Fruit fly (Drosophila melanogaster) whole organism, embryonic: ENCODE data around the gene CG44088.

Experiments
- CG10147 ChIP-seq: fragments of 200-800 bp; sonication (Bioruptor generic); optimal IDR thresholded peaks from 2 replicates; lab custom pipeline; 2019; ENCODE audit warnings: missing biosample characterization, mild to moderate bottlenecking, missing genetic modification characterization, moderate library complexity
- CG12071 ChIP-seq: fragments of 200-800 bp; sonication (Bioruptor generic); optimal IDR thresholded peaks from 3 replicates; lab custom pipeline; 2018; ENCODE audit warnings: missing biosample characterization, mild to moderate bottlenecking, missing genetic modification characterization
- CG13775 ChIP-seq: fragments of 200-800 bp; sonication (Bioruptor generic); optimal IDR thresholded peaks from 3 replicates; lab custom pipeline; 2017; ENCODE audit warnings: missing biosample characterization, mild to moderate bottlenecking, missing genetic modification characterization
- CG2199 ChIP-seq: fragments of 200-800 bp; sonication (Bioruptor generic); IDR thresholded peaks from 3 replicates; pipeline ENCODE4 v1.3.6; 2022; ENCODE audit warnings: missing biosample characterization, missing genetic modification characterization
- CG2678 ChIP-seq: fragments of 200-800 bp; sonication (Bioruptor generic); optimal IDR thresholded peaks from 3 replicates; lab custom pipeline; 2019; ENCODE audit warnings: missing biosample characterization, mild to moderate bottlenecking, missing genetic modification characterization, moderate library complexity
- CG30403 ChIP-seq: fragments of 200-800 bp; sonication (Bioruptor generic); optimal IDR thresholded peaks from 3 replicates; lab custom pipeline; 2016; ENCODE audit warnings: missing biosample characterization, missing genetic modification characterization
- CG32532 ChIP-seq: fragments of 200-800 bp; sonication (Bioruptor generic); IDR thresholded peaks from 2 replicates; pipeline ENCODE4 v1.3.6; 2022; ENCODE audit warnings: missing biosample characterization, missing genetic modification characterization
- CG34224 ChIP-seq: fragments of 200-800 bp; sonication (Bioruptor generic); IDR thresholded peaks from 3 replicates; pipeline ENCODE4 v1.3.6; 2022; ENCODE audit warnings: missing biosample characterization, missing genetic modification characterization; ENCODE audit not compliant: partially characterized antibody
- CG4360 ChIP-seq: fragments of 200-800 bp; sonication (Bioruptor generic); IDR thresholded peaks from 2 replicates; pipeline ENCODE4 v1.3.6; 2022; ENCODE audit warnings: missing biosample characterization, missing genetic modification characterization
- CG5245 ChIP-seq: fragments of 200-800 bp; sonication (Bioruptor generic); optimal IDR thresholded peaks from 3 replicates; lab custom pipeline; 2016; ENCODE audit warnings: missing biosample characterization, missing genetic modification characterization
- CG6689 ChIP-seq: fragments of 200-800 bp; sonication (Bioruptor generic); IDR thresholded peaks from 2 replicates; pipeline ENCODE4 v1.3.6; 2022; ENCODE audit warnings: missing biosample characterization, missing genetic modification characterization
- CG9727 ChIP-seq: fragments of 200-800 bp; sonication (Bioruptor generic); optimal IDR thresholded peaks from 3 replicates; lab custom pipeline; 2017; ENCODE audit warnings: missing biosample characterization, mild to moderate bottlenecking, missing genetic modification characterization
- Doc3 ChIP-seq: fragments of 200-800 bp; sonication (Bioruptor generic); IDR thresholded peaks from 3 replicates; pipeline ENCODE4 v1.3.6; 2022; ENCODE audit warnings: missing biosample characterization, missing genetic modification characterization; ENCODE audit not compliant: partially characterized antibody
- E2f1 ChIP-seq: fragments of 200-800 bp; sonication (Bioruptor generic); IDR thresholded peaks from 2 replicates; pipeline ENCODE4 v1.3.6; 2022; ENCODE audit warnings: missing biosample characterization, missing genetic modification characterization
- ERR ChIP-seq: fragments of 200-800 bp; sonication (Bioruptor generic); optimal IDR thresholded peaks from 2 replicates; lab custom pipeline; 2016; ENCODE audit warnings: missing biosample characterization, missing genetic modification characterization
- Eip74EF ChIP-seq, 2 experiments: fragments of 200-800 bp in 1 of 2; fragments of >200 bp in 1 of 2; sonication (Bioruptor generic) in 1 of 2; optimal IDR thresholded peaks; 2 replicates each; lab custom pipeline; 2017 to 2019; ENCODE audit warnings: missing biosample characterization in 2 of 2, missing genetic modification characterization in 2 of 2, mild to moderate bottlenecking in 1 of 2, moderate library complexity in 1 of 2
- Ets65A ChIP-seq: fragments of 200-800 bp; sonication (Bioruptor generic); peaks from one replicate; lab custom pipeline; 2016; ENCODE audit warnings: missing biosample characterization, missing genetic modification characterization
- Hand ChIP-seq: fragments of 200-800 bp; sonication (Bioruptor generic); optimal IDR thresholded peaks from 2 replicates; lab custom pipeline; 2017; ENCODE audit warnings: mild to moderate bottlenecking, missing biosample characterization, missing genetic modification reagents, missing genetic modification characterization
- Scr ChIP-seq: fragments of 200-800 bp; sonication (Bioruptor generic); IDR thresholded peaks from 2 replicates; pipeline ENCODE4 v1.3.6; 2022; ENCODE audit warnings: missing biosample characterization, missing genetic modification characterization; ENCODE audit not compliant: partially characterized antibody
- Six4 ChIP-seq: fragments of 200-800 bp; sonication (Bioruptor generic); optimal IDR thresholded peaks from 2 replicates; lab custom pipeline; 2016; ENCODE audit warnings: missing biosample characterization, missing genetic modification characterization
- Xbp1 ChIP-seq: fragments of 200-800 bp; sonication (Bioruptor generic); optimal IDR thresholded peaks from 3 replicates; lab custom pipeline; 2016; ENCODE audit warnings: missing biosample characterization, mild to moderate bottlenecking, missing genetic modification characterization
- abd-A ChIP-seq: fragments of 200-800 bp; sonication (Bioruptor generic); optimal IDR thresholded peaks from 3 replicates; lab custom pipeline; 2019; ENCODE audit warnings: missing biosample characterization, mild to moderate bottlenecking, missing genetic modification characterization, moderate library complexity
- aop ChIP-seq: fragments of 200-800 bp; sonication (Bioruptor generic); IDR thresholded peaks from 2 replicates; pipeline ENCODE4 v1.3.6; 2022; ENCODE audit warnings: missing biosample characterization, missing genetic modification characterization
- bsh ChIP-seq, 2 experiments: fragments of 200-800 bp; sonication (Bioruptor generic); optimal IDR thresholded peaks; 2 replicates each; lab custom pipeline; 2017 to 2018; ENCODE audit warnings: mild to moderate bottlenecking in 2 of 2, missing biosample characterization in 2 of 2, missing genetic modification characterization in 2 of 2, moderate library complexity in 1 of 2
- cg ChIP-seq: fragments of 200-800 bp; sonication (Bioruptor generic); optimal IDR thresholded peaks from 3 replicates; lab custom pipeline; 2019; ENCODE audit warnings: missing biosample characterization, mild to moderate bottlenecking, missing genetic modification characterization, moderate library complexity
- chinmo ChIP-seq: fragments of 200-800 bp; sonication (Bioruptor generic); IDR thresholded peaks from 4 replicates; pipeline ENCODE4 v1.3.6; 2022; ENCODE audit warnings: missing biosample characterization, missing genetic modification characterization; ENCODE audit not compliant: partially characterized antibody
- chm ChIP-seq: fragments of 200-800 bp; sonication (Bioruptor generic); IDR thresholded peaks from 2 replicates; pipeline ENCODE4 v1.3.6; 2022; ENCODE audit warnings: missing biosample characterization, missing genetic modification characterization
- dpn ChIP-seq, 2 experiments: fragments of 200-800 bp; sonication (Bioruptor generic); optimal IDR thresholded peaks; 3 replicates each; lab custom pipeline; 2016; ENCODE audit warnings: missing biosample characterization in 2 of 2, missing genetic modification characterization in 2 of 2
- dysf ChIP-seq: fragments of 200-800 bp; sonication (Bioruptor generic); IDR thresholded peaks from 3 replicates; pipeline ENCODE4 v1.3.6; 2022; ENCODE audit warnings: missing biosample characterization, missing genetic modification characterization
- hbn ChIP-seq: fragments of 200-800 bp; sonication (Bioruptor generic); IDR thresholded peaks from 2 replicates; pipeline ENCODE4 v1.3.6; 2022; ENCODE audit warnings: missing biosample characterization, missing genetic modification characterization; ENCODE audit not compliant: partially characterized antibody
- knrl ChIP-seq: fragments of 200-800 bp; sonication (Bioruptor generic); IDR thresholded peaks from 3 replicates; pipeline ENCODE4 v1.3.6; 2022; ENCODE audit warnings: missing biosample characterization, missing genetic modification characterization; ENCODE audit not compliant: partially characterized antibody
- maf-S ChIP-seq: fragments of 200-800 bp; sonication (Bioruptor generic); optimal IDR thresholded peaks from 2 replicates; lab custom pipeline; 2016; ENCODE audit warnings: missing biosample characterization, missing genetic modification characterization
- run ChIP-seq: fragments of 200-800 bp; sonication (Bioruptor generic); optimal IDR thresholded peaks from 3 replicates; lab custom pipeline; 2018; ENCODE audit warnings: missing biosample characterization, mild to moderate bottlenecking, missing genetic modification characterization
- sens ChIP-seq: fragments of 200-800 bp; sonication (Bioruptor generic); peaks from one replicate; lab custom pipeline; 2016; ENCODE audit warnings: missing biosample characterization, missing genetic modification characterization
- sob ChIP-seq: fragments of 200-800 bp; sonication (Bioruptor generic); IDR thresholded peaks from 2 replicates; pipeline ENCODE4 v1.3.6; 2022; ENCODE audit warnings: missing biosample characterization, missing genetic modification characterization
- sug ChIP-seq: fragments of 200-800 bp; optimal IDR thresholded peaks from 2 replicates; lab custom pipeline; 2019; ENCODE audit warnings: missing biosample characterization, mild to moderate bottlenecking, missing genetic modification characterization, moderate library complexity
- toy ChIP-seq: fragments of 200-800 bp; sonication (Bioruptor generic); IDR thresholded peaks from 2 replicates; pipeline ENCODE4 v1.3.6; 2022; ENCODE audit warnings: missing biosample characterization, missing genetic modification characterization
- twi ChIP-seq: fragments of 200-800 bp; optimal IDR thresholded peaks from 2 replicates; lab custom pipeline; 2019; ENCODE audit warnings: missing biosample characterization, mild to moderate bottlenecking, missing genetic modification characterization, moderate library complexity
- unpg ChIP-seq: fragments of 200-800 bp; sonication (Bioruptor generic); optimal IDR thresholded peaks from 3 replicates; lab custom pipeline; 2018; ENCODE audit warnings: missing biosample characterization, mild to moderate bottlenecking, missing genetic modification characterization, moderate library complexity
- vfl ChIP-seq: fragments of 200-800 bp; sonication (Bioruptor generic); optimal IDR thresholded peaks from 2 replicates; lab custom pipeline; 2016; ENCODE audit warnings: missing biosample characterization, missing genetic modification characterization

CG44088 gene

dm6 chr3R:4804126-4804649 is 29.3 kb upstream of the CG44088 start (continued):
- peak; percentile 89 for TF ChIP-seq CG4360 (GFP tag; lab: Robert Waterston, UW)
- TF ChIP-seq sug (tag; lab: Kevin White, UChicago), result peak; percentile 93
- peak; percentile 94 for TF ChIP-seq CG2199 (GFP tag; lab: Robert Waterston, UW)
- peak; percentile 53 for TF ChIP-seq Scr (GFP tag; lab: Robert Waterston, UW)
- TF ChIP-seq abd-A, result peak; percentile 8
- peak; percentile 10 for TF ChIP-seq Xbp1 (GFP tag; lab: Kevin White, UChicago)
- TF ChIP-seq ERR (GFP tag; lab: Kevin White, UChicago), result no peak
- TF ChIP-seq Doc3 (GFP tag; lab: Robert Waterston, UW), result peak; percentile 44; the same call in 1 of the 3 replicates
- peak; percentile 30 for TF ChIP-seq CG10147
- peak in 1 of 2 experiments; percentile 4 for TF ChIP-seq dpn (GFP tag; optimal IDR thresholded peaks at IDR 0.05; lab: Kevin White, UChicago)
- TF ChIP-seq CG30403 (GFP tag; lab: Kevin White, UChicago), result peak; percentile 21
- no peak for TF ChIP-seq Six4 (GFP tag; lab: Kevin White, UChicago)
- peak; percentile 8 for TF ChIP-seq CG9727 (GFP tag; lab: Kevin White, UChicago)
- no peak for TF ChIP-seq vfl (GFP tag; lab: Kevin White, UChicago)
- peak; percentile 68 for TF ChIP-seq sens (GFP tag; lab: Kevin White, UChicago)
- TF ChIP-seq CG2678 (tag; lab: Kevin White, UChicago), result peak; percentile 40
- peak; percentile 34; the same call in 1 of the 2 replicates for TF ChIP-seq CG6689
- peak; percentile 86 for TF ChIP-seq cg (GFP tag; lab: Kevin White, UChicago)
- peak; percentile 29; the same call in 1 of the 3 replicates for TF ChIP-seq CG34224 (GFP tag; lab: Robert Waterston, UW)
- no peak for TF ChIP-seq CG13775 (GFP tag; lab: Kevin White, UChicago)
- TF ChIP-seq CG32532 (GFP tag; lab: Robert Waterston, UW), result 0 out of 2 replicates have a peak, but pooled peaks have one; percentile 24
- peak; percentile 24; the same call in 1 of the 3 replicates for TF ChIP-seq dysf (GFP tag; lab: Robert Waterston, UW)
- no peak for TF ChIP-seq CG12071 (GFP tag; lab: Kevin White, UChicago)
- peak in 1 of 2 experiments; percentile 12 for TF ChIP-seq bsh (GFP tag; optimal IDR thresholded peaks at IDR 0.05; lab: Kevin White, UChicago)
- peak; percentile 92; the same call in 3 of the 4 replicates for TF ChIP-seq chinmo (GFP tag; lab: Robert Waterston, UW)
- TF ChIP-seq Hand (GFP tag; lab: Kevin White, UChicago), result no peak
- peak; percentile 21 for TF ChIP-seq unpg (GFP tag; lab: Kevin White, UChicago)
- TF ChIP-seq hbn (GFP tag; lab: Robert Waterston, UW), result no peak
- TF ChIP-seq knrl, result peak; percentile 31; the same call in 1 of the 3 replicates
- TF ChIP-seq toy, result no peak
- TF ChIP-seq E2f1, result peak; percentile 23; the same call in 1 of the 2 replicates
- 0 out of 2 replicates have a peak, but pooled peaks have one; percentile 9 for TF ChIP-seq sob
- TF ChIP-seq twi, result peak; percentile 85
- peak; percentile 19 for TF ChIP-seq Ets65A (GFP tag; lab: Kevin White, UChicago)
- TF ChIP-seq maf-S (GFP tag; lab: Kevin White, UChicago), result peak; percentile 17
- TF ChIP-seq chm, result 0 out of 2 replicates have a peak, but pooled peaks have one; percentile 28
- no peak for TF ChIP-seq CG5245 (GFP tag; lab: Kevin White, UChicago)
- TF ChIP-seq run, result peak; percentile 17
- TF ChIP-seq Eip74EF (GFP tag; optimal IDR thresholded peaks at IDR 0.05; lab: Kevin White, UChicago), result no peak

dm6 chr3R:4798025-4798424 is 23.2 kb upstream of the CG44088 start:
- no peak for TF ChIP-seq aop (GFP tag; lab: Robert Waterston, UW)
- peak; percentile 52; the same call in 1 of the 2 replicates for TF ChIP-seq CG4360 (GFP tag; lab: Robert Waterston, UW)
